Fruit fly (Drosophila melanogaster) whole organism: ENCODE data around the gene CG13949.

Experiments
- EcR ChIP-seq, 2 experiments: fragments of >200 bp; optimal IDR thresholded peaks; 2 replicates each; lab custom pipeline; 2017; ENCODE audit warnings: missing biosample characterization in 2 of 2, missing genetic modification characterization in 2 of 2, missing genetic modification reagents in 2 of 2
- pan ChIP-seq: fragments of >200 bp; optimal IDR thresholded peaks from 2 replicates; lab custom pipeline; 2017
- usp ChIP-seq: fragments of >200 bp; optimal IDR thresholded peaks from 2 replicates; lab custom pipeline; 2017; ENCODE audit warnings: missing biosample characterization, missing genetic modification characterization, mixed read lengths

- no peak for TF ChIP-seq usp (GFP tag; lab: Kevin White, UChicago)
- TF ChIP-seq pan (lab: Kevin White, UChicago): no peak
- TF ChIP-seq EcR (GFP tag; optimal IDR thresholded peaks at IDR 0.05; lab: Kevin White, UChicago): no peak
Observed at dm6 chr2L:840716-841115, 14.4 kb upstream of the CG13949 start.
